Worm (Caenorhabditis elegans): ENCODE data around the gene F26C11.3.

- TF ChIP-seq ref-1 (GFP tag; conservative IDR thresholded peaks at IDR 0.05) (no peak), tab-1 (GFP tag; IDR thresholded peaks at IDR 0.05) (no peak), cog-1 (tag; optimal IDR thresholded peaks at IDR 0.05) (no peak), flt-1 (GFP tag; IDR thresholded peaks at IDR 0.05) (no peak), med-1 (GFP tag; optimal IDR thresholded peaks at IDR 0.05; ENCODE audit: insufficient read depth) (no peak), ztf-23 (GFP tag; IDR thresholded peaks at IDR 0.05) (no peak)
Observed at ce11 chrII:9868698-9869097, 46.2 kb downstream of the F26C11.3 start, which contains the start of gene old-1.
